Worm (Caenorhabditis elegans): ENCODE data around the gene F56B3.4.
A peak's percentile ranks its signal among the peaks of the same experiment; 100 is the strongest.

F56B3.4 gene

DNA sequence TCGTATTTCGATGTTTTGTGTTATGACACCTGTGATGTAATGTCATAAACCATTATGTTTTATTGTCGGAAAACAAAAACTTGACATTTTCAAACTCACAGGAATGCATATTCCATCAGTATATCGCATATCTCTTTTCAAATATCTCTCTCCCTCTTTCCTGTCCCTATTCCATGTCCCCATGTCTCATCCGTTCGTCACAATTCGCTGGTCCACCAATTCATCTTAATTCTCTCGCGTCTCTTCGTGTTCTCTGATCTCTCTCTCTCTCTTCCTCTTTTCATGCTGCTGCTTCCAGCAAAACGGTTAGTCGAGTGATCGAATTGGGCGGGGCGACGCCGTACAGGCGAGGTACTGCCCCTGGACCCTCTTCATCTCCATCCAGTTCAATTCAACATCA lies 52.2 kb downstream of the F56B3.4 start:
- TF ChIP-seq ZK546.5 (tag; optimal IDR thresholded peaks at IDR 0.05) = no peak

DNA sequence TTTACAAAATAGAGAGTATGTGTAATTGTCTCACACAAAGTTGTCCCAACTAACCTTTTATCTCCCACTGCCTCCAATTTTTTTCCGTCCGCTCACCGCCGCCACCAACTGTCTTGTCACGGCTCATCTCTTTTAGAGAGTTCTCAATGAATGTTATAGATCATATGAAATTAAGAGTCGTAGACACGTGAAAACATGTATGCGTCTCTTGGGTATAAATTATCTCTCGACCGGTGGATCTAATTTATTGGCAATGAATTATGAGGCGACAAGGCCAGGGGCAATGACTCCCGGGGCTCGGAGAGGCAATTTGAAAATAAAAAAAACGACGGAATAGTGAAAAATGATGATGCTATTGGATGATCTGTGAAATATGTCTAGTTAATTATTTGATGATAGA lies 53.4 kb downstream of the F56B3.4 start:
- TF ChIP-seq nhr-43 (tag; optimal IDR thresholded peaks at IDR 0.05; ENCODE audit: poor library complexity, severe bottlenecking) (no peak), nfya-1 (tag; optimal IDR thresholded peaks at IDR 0.05; ENCODE audit: insufficient read depth) (peak; percentile 17), R02D3.7 (tag; optimal IDR thresholded peaks at IDR 0.05) (no peak), nhr-25 (tag; optimal IDR thresholded peaks at IDR 0.05) (no peak), lin-39 (tag; optimal IDR thresholded peaks at IDR 0.05) (peak; percentile 2), egl-5 (tag; optimal IDR thresholded peaks at IDR 0.05) (peak; percentile 87), ceh-28 (tag; optimal IDR thresholded peaks at IDR 0.05) (no peak)

DNA sequence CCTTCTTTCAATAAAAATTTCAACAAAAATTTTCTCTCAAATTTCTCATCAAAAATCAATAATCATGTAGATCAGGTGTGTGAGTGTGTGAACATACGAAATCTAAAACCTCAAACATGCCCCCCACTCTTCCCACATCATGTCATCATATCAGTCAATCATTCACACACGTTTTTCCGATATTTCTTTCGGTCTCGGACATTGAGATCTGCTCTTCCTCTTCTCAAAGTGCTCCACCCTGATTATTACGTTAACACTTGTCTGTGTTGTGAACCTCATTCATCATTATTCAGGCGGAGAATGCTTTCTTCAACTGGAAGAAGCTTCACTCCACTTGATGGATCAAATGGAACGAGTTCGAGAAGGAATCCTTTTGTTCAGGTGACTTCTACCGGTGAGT lies 57.6 kb downstream of the F56B3.4 start, which contains the start of gene kvs-5:
Gene kvs-5 (plus strand): TSS at position 301 of the 400 bp plus-strand sequence.
- TF ChIP-seq fkh-10 (GFP tag; optimal IDR thresholded peaks at IDR 0.05) (no peak), lin-39 (tag; optimal IDR thresholded peaks at IDR 0.05) (no peak), mml-1 (tag; optimal IDR thresholded peaks at IDR 0.05) (no peak), nfya-1 (tag; optimal IDR thresholded peaks at IDR 0.05; ENCODE audit: insufficient read depth) (no peak), elt-3 (tag; optimal IDR thresholded peaks at IDR 0.05) (no peak), nhr-237 (tag; optimal IDR thresholded peaks at IDR 0.05) (no peak), nhr-11 (tag; optimal IDR thresholded peaks at IDR 0.05) (no peak), ceh-82 (tag; optimal IDR thresholded peaks at IDR 0.05) (no peak), hmg-11 (tag; optimal IDR thresholded peaks at IDR 0.05) (no peak)
